Fruit fly (Drosophila melanogaster): ENCODE data around the gene CG6845.

dm6 chr3L:157674-158179 lies 11.5 kb downstream of the CG6845 start:
- no peak for TF ChIP-seq psq (optimal IDR thresholded peaks at IDR 0.05)
- TF ChIP-seq pan (optimal IDR thresholded peaks at IDR 0.05): no peak
- no peak for TF ChIP-seq usp (GFP tag; optimal IDR thresholded peaks at IDR 0.05)
- no peak for TF ChIP-seq EcR (GFP tag; optimal IDR thresholded peaks at IDR 0.05)
- TF ChIP-seq Dll (optimal IDR thresholded peaks at IDR 0.05): no peak

All from whole organism.